Worm (Caenorhabditis elegans) whole organism, L3 larva: ENCODE data around the gene C10A4.3.

Source experiments
- aly-2 ChIP-seq: fragments of 150-350 bp; optimal IDR thresholded peaks from 2 replicates; lab custom pipeline; 2014; ENCODE audit warnings: missing biosample characterization, missing genetic modification characterization
- ama-1 ChIP-seq: fragments of 150-350 bp; optimal IDR thresholded peaks from 2 replicates; lab custom pipeline; 2018
- ceh-28 ChIP-seq: fragments of 150-350 bp; optimal IDR thresholded peaks from 2 replicates; lab custom pipeline; 2014; ENCODE audit warnings: missing biosample characterization, missing genetic modification reagents, missing genetic modification characterization
- ceh-82 ChIP-seq: fragments of 150-350 bp; optimal IDR thresholded peaks from 2 replicates; lab custom pipeline; 2014; ENCODE audit warnings: missing biosample characterization, missing genetic modification characterization
- ceh-9 ChIP-seq: sonication (generic microtip); optimal IDR thresholded peaks from 2 replicates; lab custom pipeline; 2018; ENCODE audit warnings: missing biosample characterization, missing genetic modification characterization
- daf-12 ChIP-seq: fragments of 150-350 bp; optimal IDR thresholded peaks from 2 replicates; lab custom pipeline; 2014; ENCODE audit warnings: missing biosample characterization, missing genetic modification reagents, missing genetic modification characterization
- lin-15B ChIP-seq: fragments of 150-350 bp; optimal IDR thresholded peaks from 2 replicates; lab custom pipeline; 2014; ENCODE audit warnings: missing biosample characterization, missing genetic modification characterization
- mdl-1 ChIP-seq: fragments of 150-350 bp; optimal IDR thresholded peaks from 2 replicates; lab custom pipeline; 2014; ENCODE audit warnings: missing biosample characterization, missing genetic modification characterization
- nhr-12 ChIP-seq: fragments of 150-350 bp; optimal IDR thresholded peaks from 2 replicates; lab custom pipeline; 2014; ENCODE audit warnings: missing biosample characterization, missing genetic modification characterization
- pha-4 ChIP-seq: fragments of 150-350 bp; optimal IDR thresholded peaks from 2 replicates; lab custom pipeline; 2014; ENCODE audit warnings: missing biosample characterization, missing genetic modification reagents, missing genetic modification characterization
- skn-1 ChIP-seq: fragments of 150-350 bp; optimal IDR thresholded peaks from 2 replicates; lab custom pipeline; 2014; ENCODE audit warnings: missing biosample characterization, missing genetic modification characterization
- snpc-4 ChIP-seq: fragments of 150-350 bp; optimal IDR thresholded peaks from 2 replicates; lab custom pipeline; 2014; ENCODE audit warnings: missing biosample characterization, missing genetic modification characterization

- TF ChIP-seq skn-1 (tag; lab: Kevin White, UChicago) (no peak), aly-2 (tag; lab: Kevin White, UChicago) (no peak), nhr-12 (no peak), ama-1 (no peak), ceh-82 (tag; lab: Kevin White, UChicago) (no peak), mdl-1 (tag; lab: Kevin White, UChicago) (no peak), snpc-4 (tag; lab: Kevin White, UChicago) (no peak), ceh-28 (tag; lab: Kevin White, UChicago) (no peak), pha-4 (tag; lab: Kevin White, UChicago) (no peak), lin-15B (tag; lab: Kevin White, UChicago) (no peak), ceh-9 (tag; lab: Kevin White, UChicago) (no peak), daf-12 (tag; lab: Kevin White, UChicago) (no peak)
These were observed 37.0 kb downstream of the C10A4.3 start, which contains the start of gene acl-12 for ce11 chrX:7442477-7442876.
